Worm (Caenorhabditis elegans) whole organism, late embryonic: ENCODE measurements around the gene C03B1.1.

Source experiments
- C38D4.7 ChIP-seq: fragments of 200-800 bp; sonication (Bioruptor generic); optimal IDR thresholded peaks from 2 replicates; lab custom pipeline; 2018; ENCODE audit warnings: mild to moderate bottlenecking, missing genetic modification characterization, moderate library complexity, missing compliant biosample characterization
- F13H6.1 ChIP-seq: sonication (generic microtip); optimal IDR thresholded peaks from 2 replicates; lab custom pipeline; 2016; ENCODE audit warnings: missing genetic modification characterization, missing compliant biosample characterization
- K02D7.2 ChIP-seq: sonication (generic microtip); optimal IDR thresholded peaks from 2 replicates; lab custom pipeline; 2017; ENCODE audit warnings: mild to moderate bottlenecking, missing genetic modification characterization, missing compliant biosample characterization
- T23F11.4 ChIP-seq: fragments of 200-800 bp; sonication (Bioruptor generic); optimal IDR thresholded peaks from 2 replicates; lab custom pipeline; 2018; ENCODE audit warnings: mild to moderate bottlenecking, missing genetic modification characterization, missing compliant biosample characterization
- Y22D7AL.16 ChIP-seq: sonication (generic microtip); optimal IDR thresholded peaks from 2 replicates; lab custom pipeline; 2016; ENCODE audit warnings: missing genetic modification characterization, missing compliant biosample characterization
- ahr-1 ChIP-seq: sonication (generic microtip); optimal IDR thresholded peaks from 2 replicates; lab custom pipeline; 2016; ENCODE audit warnings: missing genetic modification characterization, missing compliant biosample characterization
- ama-1 ChIP-seq: fragments of 150-350 bp; optimal IDR thresholded peaks from 2 replicates; lab custom pipeline; 2014
- ceh-19 ChIP-seq: fragments of 200-800 bp; sonication (Bioruptor generic); optimal IDR thresholded peaks from 2 replicates; lab custom pipeline; 2018; ENCODE audit warnings: mild to moderate bottlenecking, missing genetic modification characterization, missing compliant biosample characterization
- ceh-22 ChIP-seq: sonication (generic microtip); optimal IDR thresholded peaks from 2 replicates; lab custom pipeline; 2017; ENCODE audit warnings: missing biosample characterization, missing genetic modification characterization
- ceh-24 ChIP-seq: sonication (generic microtip); optimal IDR thresholded peaks from 2 replicates; lab custom pipeline; 2016; ENCODE audit warnings: mild to moderate bottlenecking, missing genetic modification characterization, missing compliant biosample characterization
- ceh-30 ChIP-seq: fragments of 150-350 bp; optimal IDR thresholded peaks from 2 replicates; lab custom pipeline; 2014; ENCODE audit warnings: missing biosample characterization, missing genetic modification characterization
- ceh-31 ChIP-seq: sonication (generic microtip); optimal IDR thresholded peaks from 2 replicates; lab custom pipeline; 2016; ENCODE audit warnings: missing genetic modification characterization, missing compliant biosample characterization
- ceh-45 ChIP-seq: fragments of 200-800 bp; sonication (Bioruptor generic); IDR thresholded peaks from 2 replicates; pipeline ENCODE4 v1.3.6; 2022; ENCODE audit warnings: missing genetic modification reagents, missing genetic modification characterization, missing compliant biosample characterization
- ceh-9 ChIP-seq: sonication (generic microtip); optimal IDR thresholded peaks from 2 replicates; lab custom pipeline; 2016; ENCODE audit warnings: mild to moderate bottlenecking, missing genetic modification characterization, inconsistent platforms, missing compliant biosample characterization
- dmd-4 ChIP-seq: sonication (generic microtip); optimal IDR thresholded peaks from 2 replicates; lab custom pipeline; 2016; ENCODE audit warnings: borderline replicate concordance, missing genetic modification characterization, missing compliant biosample characterization
- dve-1 ChIP-seq: sonication (generic microtip); optimal IDR thresholded peaks from 2 replicates; lab custom pipeline; 2017; ENCODE audit warnings: antibody characterized with exemption, mild to moderate bottlenecking, missing genetic modification characterization, missing compliant biosample characterization
- elt-2 ChIP-seq: sonication (generic microtip); optimal IDR thresholded peaks from 2 replicates; lab custom pipeline; 2016; ENCODE audit warnings: missing genetic modification reagents, missing genetic modification characterization, missing compliant biosample characterization
- eyg-1 ChIP-seq: sonication (generic microtip); optimal IDR thresholded peaks from 2 replicates; lab custom pipeline; 2016; ENCODE audit warnings: missing genotype, missing genetic modification characterization, missing compliant biosample characterization
- fkh-10 ChIP-seq: fragments of 150-350 bp; optimal IDR thresholded peaks from 2 replicates; lab custom pipeline; 2014; ENCODE audit warnings: missing biosample characterization, missing genetic modification reagents, missing genetic modification characterization
- hlh-13 ChIP-seq: fragments of 200-800 bp; sonication (Bioruptor generic); optimal IDR thresholded peaks from 2 replicates; lab custom pipeline; 2018; ENCODE audit warnings: mild to moderate bottlenecking, missing genetic modification characterization, missing compliant biosample characterization
- hlh-15 ChIP-seq: sonication (generic microtip); optimal IDR thresholded peaks from 2 replicates; lab custom pipeline; 2016; ENCODE audit warnings: missing genetic modification characterization, missing compliant biosample characterization
- hlh-8 ChIP-seq: sonication (generic microtip); optimal IDR thresholded peaks from 2 replicates; lab custom pipeline; 2016; ENCODE audit warnings: missing genotype, missing genetic modification characterization, missing compliant biosample characterization
- lim-6 ChIP-seq: sonication (generic microtip); optimal IDR thresholded peaks from 2 replicates; lab custom pipeline; 2016; ENCODE audit warnings: missing genetic modification characterization, missing compliant biosample characterization
- madf-2 ChIP-seq: sonication (generic microtip); optimal IDR thresholded peaks from 2 replicates; lab custom pipeline; 2017; ENCODE audit warnings: missing genetic modification characterization, missing compliant biosample characterization
- mec-3 ChIP-seq: sonication (generic microtip); optimal IDR thresholded peaks from 2 replicates; lab custom pipeline; 2016; ENCODE audit warnings: borderline replicate concordance, missing genetic modification characterization, missing compliant biosample characterization
- nfya-1 ChIP-seq: sonication (generic microtip); optimal IDR thresholded peaks from 2 replicates; lab custom pipeline; 2017; ENCODE audit warnings: missing genetic modification characterization, mild to moderate bottlenecking, missing compliant biosample characterization, antibody characterized with exemption, moderate library complexity
- pat-9 ChIP-seq: fragments of 200-800 bp; sonication (Bioruptor generic); optimal IDR thresholded peaks from 2 replicates; lab custom pipeline; 2018; ENCODE audit warnings: mild to moderate bottlenecking, missing genetic modification characterization, moderate library complexity, missing compliant biosample characterization
- pha-2 ChIP-seq: sonication (generic microtip); optimal IDR thresholded peaks from 2 replicates; lab custom pipeline; 2017; ENCODE audit warnings: mild to moderate bottlenecking, missing genetic modification characterization, missing compliant biosample characterization
- pha-4 ChIP-seq: fragments of 150-350 bp; optimal IDR thresholded peaks from 2 replicates; lab custom pipeline; 2018; ENCODE audit warnings: missing biosample characterization, missing genetic modification reagents, missing genetic modification characterization
- pqm-1 ChIP-seq: sonication (generic microtip); optimal IDR thresholded peaks from 2 replicates; lab custom pipeline; 2016; ENCODE audit warnings: missing genetic modification characterization, missing compliant biosample characterization
- ref-2 ChIP-seq: sonication (generic microtip); optimal IDR thresholded peaks from 2 replicates; lab custom pipeline; 2016; ENCODE audit warnings: missing genetic modification characterization, missing compliant biosample characterization
- rnt-1 ChIP-seq: sonication (generic microtip); optimal IDR thresholded peaks from 2 replicates; lab custom pipeline; 2016; ENCODE audit warnings: missing genetic modification characterization, missing compliant biosample characterization
- sox-2 ChIP-seq: fragments of 200-800 bp; sonication (Bioruptor generic); IDR thresholded peaks from 2 replicates; pipeline ENCODE4 v1.3.6; 2022; ENCODE audit warnings: missing genetic modification reagents, missing genetic modification characterization, missing compliant biosample characterization
- sox-4 ChIP-seq: sonication (generic microtip); optimal IDR thresholded peaks from 2 replicates; lab custom pipeline; 2017; ENCODE audit warnings: mild to moderate bottlenecking, missing genetic modification characterization, inconsistent platforms, missing compliant biosample characterization
- syd-9 ChIP-seq: sonication (generic microtip); optimal IDR thresholded peaks from 2 replicates; lab custom pipeline; 2016; ENCODE audit warnings: mild to moderate bottlenecking, missing genetic modification characterization, moderate library complexity, missing compliant biosample characterization
- tbx-2 ChIP-seq: sonication (generic microtip); optimal IDR thresholded peaks from 2 replicates; lab custom pipeline; 2016; ENCODE audit warnings: missing genetic modification characterization, missing compliant biosample characterization
- tbx-7 ChIP-seq: sonication (generic microtip); optimal IDR thresholded peaks from 2 replicates; lab custom pipeline; 2016; ENCODE audit warnings: missing genotype, missing genetic modification characterization, missing compliant biosample characterization
- ttx-3 ChIP-seq: sonication (generic microtip); optimal IDR thresholded peaks from 2 replicates; lab custom pipeline; 2016; ENCODE audit warnings: missing genetic modification reagents, missing genetic modification characterization, missing compliant biosample characterization
- unc-42 ChIP-seq: sonication (generic microtip); optimal IDR thresholded peaks from 2 replicates; lab custom pipeline; 2016; ENCODE audit warnings: missing genotype, missing genetic modification characterization, missing compliant biosample characterization
- ztf-16 ChIP-seq: sonication (generic microtip); optimal IDR thresholded peaks from 2 replicates; lab custom pipeline; 2017; ENCODE audit warnings: missing genetic modification characterization, missing compliant biosample characterization

Gene C03B1.1

DNA sequence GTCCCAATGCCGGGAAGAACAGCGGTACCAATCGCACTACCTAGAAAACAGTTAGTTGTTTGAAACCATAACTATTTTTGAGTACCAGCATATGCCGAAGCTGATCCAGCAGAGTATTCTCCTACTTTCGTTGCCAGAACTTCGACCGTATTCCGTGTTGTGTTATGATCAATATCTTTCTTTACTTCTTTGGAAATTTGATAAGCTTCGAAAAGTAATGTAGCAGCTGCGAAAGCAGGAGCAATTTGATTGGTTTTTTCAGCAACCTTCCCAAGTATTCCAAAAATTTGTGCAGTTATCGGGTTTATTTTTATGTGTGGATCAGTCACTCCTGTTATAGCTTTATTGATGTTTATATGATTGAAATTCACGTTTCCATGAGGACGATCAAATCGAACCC, 14.5 kb upstream of the C03B1.1 start:
- TF ChIP-seq ceh-30 (tag; lab: Kevin White, UChicago) = no peak
- no peak for TF ChIP-seq pha-4 (tag; lab: Kevin White, UChicago)
- TF ChIP-seq sox-2 (GFP tag; lab: Robert Waterston, UW) = no peak
- TF ChIP-seq eyg-1 (tag; lab: Kevin White, UChicago) = no peak
- no peak for TF ChIP-seq ceh-22 (tag; lab: Kevin White, UChicago)
- no peak for TF ChIP-seq ceh-45 (GFP tag; lab: Robert Waterston, UW)
- no peak for TF ChIP-seq F13H6.1 (tag; lab: Kevin White, UChicago)
- TF ChIP-seq ceh-19 (GFP tag; lab: Kevin White, UChicago) = no peak
- no peak for TF ChIP-seq lim-6 (tag; lab: Kevin White, UChicago)
- no peak for TF ChIP-seq unc-42 (tag; lab: Kevin White, UChicago)
- TF ChIP-seq dmd-4 (tag; lab: Kevin White, UChicago) = no peak
- TF ChIP-seq fkh-10 (GFP tag; lab: Kevin White, UChicago) = no peak
- no peak for TF ChIP-seq hlh-15 (tag; lab: Kevin White, UChicago)
- no peak for TF ChIP-seq nfya-1 (tag; lab: Kevin White, UChicago)
- no peak for TF ChIP-seq ceh-31 (tag; lab: Kevin White, UChicago)

DNA sequence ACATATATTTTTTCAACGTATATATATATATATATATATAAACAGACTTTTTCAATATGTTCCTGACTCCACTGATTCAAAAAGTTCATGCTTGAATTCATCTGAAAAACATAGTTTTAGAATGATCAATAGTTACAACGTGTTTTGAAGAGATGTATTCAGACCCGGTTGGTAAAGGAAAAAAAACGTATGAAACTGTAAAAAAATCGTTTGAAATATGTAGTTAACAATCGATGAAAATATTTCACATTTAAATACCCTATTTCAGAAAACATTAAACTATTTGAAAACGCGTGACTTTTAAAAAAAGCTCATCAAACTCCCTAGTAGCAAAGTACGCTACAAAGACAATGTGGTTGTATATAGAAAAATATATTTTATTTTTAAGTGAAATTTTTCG, 13.9 kb upstream of the C03B1.1 start, which contains the start of gene C03B1.14:
Gene C03B1.14 (minus strand): TSS at position 101 of the 400 bp plus-strand sequence.
- no peak for TF ChIP-seq madf-2 (tag; lab: Kevin White, UChicago)
- no peak for TF ChIP-seq ahr-1 (tag; lab: Kevin White, UChicago)
- TF ChIP-seq ama-1 (lab: Kevin White, UChicago) = no peak
- TF ChIP-seq Y22D7AL.16 (tag; lab: Kevin White, UChicago) = no peak
- no peak for TF ChIP-seq hlh-8 (tag; lab: Kevin White, UChicago)
- no peak for TF ChIP-seq ceh-19 (GFP tag; lab: Kevin White, UChicago)
- no peak for TF ChIP-seq hlh-15 (tag; lab: Kevin White, UChicago)
- TF ChIP-seq sox-4 (tag; lab: Kevin White, UChicago) = no peak
- TF ChIP-seq tbx-2 (tag; lab: Kevin White, UChicago) = no peak
- no peak for TF ChIP-seq pat-9 (tag; lab: Kevin White, UChicago)

- TF ChIP-seq fkh-10 (GFP tag; lab: Kevin White, UChicago) (no peak), eyg-1 (tag; lab: Kevin White, UChicago) (no peak), K02D7.2 (tag; lab: Kevin White, UChicago) (no peak), rnt-1 (tag; lab: Kevin White, UChicago) (no peak), tbx-7 (tag; lab: Kevin White, UChicago) (no peak), dmd-4 (tag; lab: Kevin White, UChicago) (no peak), elt-2 (no peak), syd-9 (tag; lab: Kevin White, UChicago) (no peak), ceh-24 (tag; lab: Kevin White, UChicago) (no peak), ttx-3 (tag; lab: Kevin White, UChicago) (no peak)
Observed at ce11 chrX:6364196-6364595, 10.4 kb upstream of the C03B1.1 start, which contains the start of gene C03B1.4. C03B1.4 (plus strand) TSS chrX:6364496.

DNA sequence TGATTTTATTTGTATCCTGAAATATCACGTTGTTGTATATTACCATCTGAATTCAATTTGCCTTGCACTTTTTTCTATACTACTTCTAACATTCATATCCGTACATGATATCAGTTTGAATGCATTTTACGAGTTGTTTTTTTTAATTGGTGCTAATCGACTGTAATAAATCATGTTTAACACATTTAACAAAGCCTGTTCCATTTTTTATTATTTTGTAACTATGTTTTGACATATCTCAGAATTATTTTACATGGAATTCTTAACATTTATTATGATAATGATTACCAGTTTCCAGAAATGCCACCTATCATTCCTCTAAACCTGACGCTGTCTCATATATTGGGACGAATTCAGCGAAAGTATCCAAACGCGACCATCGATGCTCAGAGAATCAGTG, 8.8 kb upstream of the C03B1.1 start, which contains the start of gene C03B1.3:
Gene C03B1.3 (plus strand): TSS at position 301 of the 400 bp plus-strand sequence.
- TF ChIP-seq pqm-1 (tag; lab: Kevin White, UChicago) (no peak), hlh-13 (GFP tag; lab: Kevin White, UChicago) (no peak), pha-2 (no peak), madf-2 (tag; lab: Kevin White, UChicago) (no peak), mec-3 (tag; lab: Kevin White, UChicago) (no peak), C38D4.7 (no peak), unc-42 (tag; lab: Kevin White, UChicago) (no peak), ceh-24 (tag; lab: Kevin White, UChicago) (no peak), ztf-16 (tag; lab: Kevin White, UChicago) (no peak), dve-1 (tag; lab: Kevin White, UChicago) (no peak), dmd-4 (tag; lab: Kevin White, UChicago) (no peak), T23F11.4 (GFP tag; lab: Kevin White, UChicago) (no peak), ref-2 (tag; lab: Kevin White, UChicago) (no peak), tbx-7 (tag; lab: Kevin White, UChicago) (no peak), ceh-45 (GFP tag; lab: Robert Waterston, UW) (no peak), ceh-9 (no peak), sox-2 (GFP tag; lab: Robert Waterston, UW) (no peak), ttx-3 (tag; lab: Kevin White, UChicago) (no peak)
